Fruit fly (Drosophila melanogaster): ENCODE data around the gene CG12194.

CG12194 gene

DNA sequence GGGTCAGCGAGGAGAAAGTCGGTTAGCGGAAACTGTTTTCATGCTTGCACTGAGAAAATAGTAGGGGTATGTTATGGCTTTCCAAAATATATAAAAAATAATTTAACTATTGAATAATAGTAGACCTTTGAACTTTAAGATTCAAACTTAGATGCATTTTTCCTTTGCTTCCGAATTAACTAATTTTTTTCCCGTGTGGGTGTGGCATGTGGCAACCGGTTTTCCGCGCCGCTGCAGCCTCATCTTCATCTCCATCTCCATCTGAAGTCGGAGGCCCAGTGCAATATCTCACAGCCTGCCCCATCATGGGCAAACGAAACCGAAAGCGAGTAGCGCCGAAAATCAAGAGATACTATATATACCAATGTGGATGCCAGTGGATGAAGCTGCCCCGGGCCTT, 40.5 kb upstream of the CG12194 start (continued):
- TF ChIP-seq Met (GFP tag; optimal IDR thresholded peaks at IDR 0.05) (peak; percentile 68), CG7368 (GFP tag; optimal IDR thresholded peaks at IDR 0.05) (peak; percentile 62), OdsH (GFP tag; optimal IDR thresholded peaks at IDR 0.05) (peak; percentile 54), CG6792 (GFP tag; optimal IDR thresholded peaks at IDR 0.05) (peak; percentile 39), Sox14 (GFP tag; optimal IDR thresholded peaks at IDR 0.05) (peak; percentile 32), CG4318 (GFP tag; optimal IDR thresholded peaks at IDR 0.05) (peak; percentile 8), Ets21C (GFP tag; optimal IDR thresholded peaks at IDR 0.05) (no peak), vri (GFP tag; optimal IDR thresholded peaks at IDR 0.05) (no peak), CG32006 (GFP tag; optimal IDR thresholded peaks at IDR 0.05) (peak; percentile 71), fd85E (GFP tag; optimal IDR thresholded peaks at IDR 0.05) (peak; percentile 12), CG11294 (GFP tag; IDR thresholded peaks at IDR 0.05) (no peak), CG6808 (GFP tag; optimal IDR thresholded peaks at IDR 0.05) (no peak), dsx (GFP tag; optimal IDR thresholded peaks at IDR 0.05; ENCODE audit: poor library complexity, severe bottlenecking) (no peak), Eip78C (GFP tag) (peak; percentile 76), esn (GFP tag; optimal IDR thresholded peaks at IDR 0.05) (peak; percentile 57), Sox15 (GFP tag; optimal IDR thresholded peaks at IDR 0.05) (no peak), CG16779 (tag; optimal IDR thresholded peaks at IDR 0.05) (no peak)

DNA sequence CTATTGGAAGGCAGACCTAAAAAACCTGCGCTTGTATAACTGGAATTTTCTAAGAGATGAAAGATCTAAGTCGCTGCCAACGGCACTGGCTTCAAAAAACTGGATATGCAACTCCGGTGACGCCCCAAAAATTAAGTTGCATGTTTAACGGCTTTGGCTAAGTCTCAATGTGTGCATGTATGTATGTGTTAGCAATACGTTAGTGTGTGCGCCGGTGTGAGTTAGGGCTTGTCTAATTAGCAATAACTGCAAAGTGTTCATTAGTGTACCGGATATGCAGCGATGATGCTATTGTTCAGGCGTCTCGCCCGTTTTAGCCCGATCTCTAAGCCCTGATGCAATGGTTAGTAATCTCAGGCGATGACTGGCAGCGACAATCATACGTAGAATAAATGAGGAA, 39.3 kb upstream of the CG12194 start:
- TF ChIP-seq spab (GFP tag; optimal IDR thresholded peaks at IDR 0.05) (no peak), Hr38 (GFP tag; optimal IDR thresholded peaks at IDR 0.05) (no peak), cyc (GFP tag; optimal IDR thresholded peaks at IDR 0.05) (no peak), OdsH (GFP tag; optimal IDR thresholded peaks at IDR 0.05) (no peak), fkh (GFP tag; optimal IDR thresholded peaks at IDR 0.05) (no peak), Eip75B (GFP tag; optimal IDR thresholded peaks at IDR 0.05) (no peak), dsx (GFP tag; optimal IDR thresholded peaks at IDR 0.05; ENCODE audit: poor library complexity, severe bottlenecking) (no peak), Smox (GFP tag; optimal IDR thresholded peaks at IDR 0.05) (no peak), achi (GFP tag; optimal IDR thresholded peaks at IDR 0.05) (no peak), CG32006 (GFP tag; optimal IDR thresholded peaks at IDR 0.05) (no peak), fd85E (GFP tag; optimal IDR thresholded peaks at IDR 0.05) (no peak), svp (GFP tag) (no peak), CG8632 (GFP tag; optimal IDR thresholded peaks at IDR 0.05) (no peak), salr (GFP tag; optimal IDR thresholded peaks at IDR 0.05) (no peak), acj6 (GFP tag; optimal IDR thresholded peaks at IDR 0.05) (no peak), Ets21C (GFP tag; optimal IDR thresholded peaks at IDR 0.05) (no peak), Sox102F (GFP tag; optimal IDR thresholded peaks at IDR 0.05) (no peak)

DNA sequence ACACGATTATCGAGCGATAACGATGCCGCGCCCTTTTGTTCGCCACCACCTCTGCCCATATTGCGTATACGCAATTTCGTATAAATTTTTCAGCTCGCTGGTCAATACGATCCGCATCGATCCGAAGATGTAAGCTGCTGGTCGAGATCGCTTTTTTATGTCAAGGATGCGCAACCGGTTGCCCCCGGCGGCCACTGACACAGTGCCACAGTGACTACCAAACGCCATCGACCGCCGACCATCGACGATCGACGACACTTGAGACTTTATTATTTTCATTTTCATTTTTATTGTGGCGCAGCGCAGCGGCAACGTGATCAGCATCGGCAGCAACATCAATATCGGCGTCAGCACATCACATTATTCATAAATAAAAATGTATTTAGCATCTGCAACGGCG, 38.1 kb upstream of the CG12194 start:
- TF ChIP-seq dac (GFP tag; optimal IDR thresholded peaks at IDR 0.05) (no peak), Eip75B (GFP tag; optimal IDR thresholded peaks at IDR 0.05) (peak; percentile 36), Eip78C (GFP tag) (peak; percentile 70), Blimp-1 (GFP tag; optimal IDR thresholded peaks at IDR 0.05) (peak; percentile 45)

DNA sequence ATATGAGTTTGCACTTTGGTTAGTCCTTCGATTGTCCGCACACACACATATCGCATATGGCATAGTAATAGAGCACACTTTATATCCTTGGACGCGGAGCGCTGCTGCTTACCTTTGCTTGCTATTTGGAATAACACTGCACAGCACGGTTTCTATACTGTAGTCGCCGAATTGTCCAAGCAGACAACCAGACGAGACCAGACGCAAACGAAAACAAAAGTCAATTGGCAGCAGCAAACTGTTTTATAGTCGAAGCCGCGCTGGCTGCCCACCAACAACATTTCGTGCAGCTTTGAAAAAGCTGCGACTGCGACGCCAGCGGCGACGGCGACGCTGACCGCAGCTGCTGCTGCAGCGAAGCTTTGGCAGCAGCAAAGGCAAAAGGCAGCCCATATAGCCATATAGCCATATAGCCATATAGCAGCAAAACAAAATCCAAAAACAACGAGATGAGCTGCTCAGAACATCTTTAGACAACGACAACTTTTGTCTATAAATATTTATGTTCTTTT, 36.4 kb upstream of the CG12194 start, which contains the start of gene slf:
Gene slf, minus strand, starts transcription at position 219 of the 512 bp plus-strand sequence.
- TF ChIP-seq eg (GFP tag; IDR thresholded peaks at IDR 0.05), result 0 out of 3 replicates have a peak, but pooled peaks have one; percentile 48
- no peak for TF ChIP-seq CG6792 (GFP tag; optimal IDR thresholded peaks at IDR 0.05)

DNA sequence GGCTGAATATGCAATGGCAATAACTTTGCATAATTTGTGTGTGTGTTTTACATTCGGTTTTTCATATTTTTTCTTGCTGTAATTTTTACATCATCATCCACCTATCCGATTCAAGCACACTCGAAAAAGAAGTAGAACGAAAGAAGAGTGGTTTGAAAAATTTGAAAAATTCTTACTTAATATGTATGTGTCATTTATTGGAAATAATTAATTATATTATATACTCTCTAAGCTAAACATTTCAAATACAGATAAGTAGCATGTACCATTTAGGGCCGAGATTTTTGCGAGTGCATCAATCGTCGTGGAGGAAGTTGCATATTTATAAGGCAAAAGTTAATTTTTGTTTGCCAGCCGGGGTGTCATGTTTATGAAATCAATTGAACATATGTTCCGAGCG, 32.0 kb upstream of the CG12194 start:
- TF ChIP-seq CG11762 (GFP tag; optimal IDR thresholded peaks at IDR 0.05; ENCODE audit: insufficient read depth), result no peak
- 0 out of 3 replicates have a peak, but pooled peaks have one; percentile 13 for TF ChIP-seq CG6163 (GFP tag; IDR thresholded peaks at IDR 0.05)
- TF ChIP-seq CG11902 (GFP tag; optimal IDR thresholded peaks at IDR 0.05), result no peak
- no peak for TF ChIP-seq net (GFP tag; optimal IDR thresholded peaks at IDR 0.05)
- TF ChIP-seq CG6854 (GFP tag; optimal IDR thresholded peaks at IDR 0.05), result no peak
- TF ChIP-seq Sox15 (GFP tag; optimal IDR thresholded peaks at IDR 0.05), result no peak
- TF ChIP-seq achi (GFP tag; optimal IDR thresholded peaks at IDR 0.05), result no peak
- no peak for TF ChIP-seq CG6276 (GFP tag; optimal IDR thresholded peaks at IDR 0.05)
- no peak for TF ChIP-seq Hr38 (GFP tag; optimal IDR thresholded peaks at IDR 0.05)
- no peak for TF ChIP-seq topi (GFP tag; optimal IDR thresholded peaks at IDR 0.05)
- no peak for TF ChIP-seq dac (GFP tag; optimal IDR thresholded peaks at IDR 0.05)
- no peak for TF ChIP-seq Sox102F (GFP tag; optimal IDR thresholded peaks at IDR 0.05)
- peak; percentile 2 for TF ChIP-seq Eip78C (GFP tag)
- no peak for TF ChIP-seq CG8632 (GFP tag; optimal IDR thresholded peaks at IDR 0.05)
- no peak for TF ChIP-seq CG34406 (GFP tag; optimal IDR thresholded peaks at IDR 0.05)
- TF ChIP-seq CG3919 (GFP tag; optimal IDR thresholded peaks at IDR 0.05), result no peak
- no peak for TF ChIP-seq vri (GFP tag; optimal IDR thresholded peaks at IDR 0.05)
- TF ChIP-seq CG8119 (GFP tag; IDR thresholded peaks at IDR 0.05), result 0 out of 3 replicates have a peak, but pooled peaks have one; percentile 14

Data from whole organism, prepupa.